Worm (Caenorhabditis elegans) whole organism, L2 larva: ENCODE results near the gene T26A8.3.

Source experiments
- dmd-4 ChIP-seq: sonication (generic microtip); optimal IDR thresholded peaks from 2 replicates; lab custom pipeline; 2017; ENCODE audit warnings: missing biosample characterization, missing genetic modification characterization
- elt-3 ChIP-seq: sonication (generic microtip); optimal IDR thresholded peaks from 2 replicates; lab custom pipeline; 2017; ENCODE audit warnings: missing biosample characterization, missing genetic modification characterization
- gmeb-1 ChIP-seq: fragments of 150-350 bp; optimal IDR thresholded peaks from 2 replicates; lab custom pipeline; 2014; ENCODE audit warnings: missing biosample characterization, missing genetic modification characterization
- nhr-77 ChIP-seq: fragments of 150-350 bp; optimal IDR thresholded peaks from 2 replicates; lab custom pipeline; 2014; ENCODE audit warnings: missing biosample characterization, missing genetic modification characterization

- TF ChIP-seq dmd-4 (tag; lab: Kevin White, UChicago) (no peak), gmeb-1 (tag; lab: Kevin White, UChicago) (no peak), elt-3 (tag; lab: Kevin White, UChicago) (no peak), nhr-77 (tag; lab: Kevin White, UChicago) (no peak)
Measured at ce11 chrIV:8472493-8472892, 46.1 kb upstream of the T26A8.3 start, which contains the start of gene oat-1.
